Worm (Caenorhabditis elegans): ENCODE results near the gene F46F5.1.

DNA sequence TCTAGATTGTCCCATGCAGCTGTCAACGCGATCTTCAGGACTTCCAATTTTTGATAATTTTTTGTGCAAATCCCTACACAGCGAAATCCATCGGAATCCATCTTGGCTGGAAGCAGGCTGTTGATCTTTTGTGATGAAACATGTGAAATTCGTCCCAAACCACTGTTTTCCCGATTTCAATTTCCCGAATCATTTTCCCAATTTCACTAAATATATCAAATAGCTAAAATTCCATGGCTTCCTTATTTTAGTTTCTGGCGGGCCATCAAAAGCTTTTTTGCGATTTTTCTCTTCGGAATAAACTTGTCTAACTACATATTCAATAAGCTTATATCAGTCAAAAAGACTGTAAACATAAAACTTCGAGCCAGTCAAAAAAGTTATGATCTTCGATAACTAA lies 29.8 kb upstream of the F46F5.1 start, which contains the start of gene F46F5.8:
- no peak for TF ChIP-seq him-1 (tag; optimal IDR thresholded peaks at IDR 0.05)
- TF ChIP-seq W03F9.2 (tag; optimal IDR thresholded peaks at IDR 0.05), result no peak
- no peak for TF ChIP-seq dao-5 (tag; optimal IDR thresholded peaks at IDR 0.05)
